Worm (Caenorhabditis elegans) whole organism, L1 larva: ENCODE results near the gene Y53G8AR.8.

Experiments
- C04F5.9 ChIP-seq: sonication (generic microtip); optimal IDR thresholded peaks from 2 replicates; lab custom pipeline; 2016; ENCODE audit warnings: missing genetic modification characterization, missing compliant biosample characterization
- C16A3.4 ChIP-seq: fragments of 150-350 bp; optimal IDR thresholded peaks from 2 replicates; lab custom pipeline; 2014; ENCODE audit warnings: missing biosample characterization, missing genetic modification characterization
- C34B4.2 ChIP-seq: sonication (generic microtip); optimal IDR thresholded peaks from 2 replicates; lab custom pipeline; 2017; ENCODE audit warnings: mild to moderate bottlenecking, missing genetic modification characterization, missing compliant biosample characterization
- F16B12.6 ChIP-seq: fragments of 150-350 bp; optimal IDR thresholded peaks from 2 replicates; lab custom pipeline; 2014; ENCODE audit warnings: missing biosample characterization, missing genetic modification characterization
- blmp-1 ChIP-seq: fragments of 150-350 bp; optimal IDR thresholded peaks from 2 replicates; lab custom pipeline; 2014; ENCODE audit warnings: missing biosample characterization, missing genetic modification characterization
- ceh-63 ChIP-seq: fragments of 200-800 bp; sonication (Bioruptor generic); optimal IDR thresholded peaks from 2 replicates; lab custom pipeline; 2018; ENCODE audit warnings: mild to moderate bottlenecking, missing genetic modification characterization, missing compliant biosample characterization
- ceh-8 ChIP-seq: fragments of 200-800 bp; sonication (Bioruptor generic); optimal IDR thresholded peaks from 2 replicates; lab custom pipeline; 2018; ENCODE audit warnings: mild to moderate bottlenecking, missing genetic modification characterization, moderate library complexity, missing compliant biosample characterization
- ceh-82 ChIP-seq, 3 experiments: fragments of 150-350 bp in 1 of 3; sonication (generic microtip) in 2 of 3; optimal IDR thresholded peaks; 2 replicates each; lab custom pipeline; 2014 to 2017; ENCODE audit warnings: missing biosample characterization in 3 of 3, missing genetic modification characterization in 3 of 3
- ceh-88 ChIP-seq: fragments of 200-800 bp; sonication (Bioruptor generic); IDR thresholded peaks from 2 replicates; pipeline ENCODE4 v1.3.6; 2022; ENCODE audit warnings: missing genetic modification characterization, missing compliant biosample characterization
- dpl-1 ChIP-seq, 3 experiments: fragments of 150-350 bp in 2 of 3; sonication (generic microtip) in 1 of 3; optimal IDR thresholded peaks; 2 replicates each; lab custom pipeline; 2014 to 2017; ENCODE audit warnings: missing biosample characterization in 3 of 3, missing genetic modification characterization in 3 of 3, missing genetic modification reagents in 3 of 3
- dsc-1 ChIP-seq: sonication (generic microtip); optimal IDR thresholded peaks from 2 replicates; lab custom pipeline; 2016; ENCODE audit warnings: mild to moderate bottlenecking, missing genetic modification characterization, missing compliant biosample characterization
- efl-1 ChIP-seq, 4 experiments: fragments of 150-350 bp; optimal IDR thresholded peaks in 3 of 4; peaks in 1 of 4; 1 replicate in 1 of 4; 2 replicates in 3 of 4; lab custom pipeline; 2014; ENCODE audit warnings: missing biosample characterization in 2 of 4, missing genetic modification characterization in 2 of 4, missing genetic modification reagents in 2 of 4
- egl-13 ChIP-seq: sonication (generic microtip); optimal IDR thresholded peaks from 2 replicates; lab custom pipeline; 2016; ENCODE audit warnings: missing genotype, missing genetic modification reagents, missing genetic modification characterization, missing compliant biosample characterization
- egl-27 ChIP-seq, 2 experiments: fragments of 150-350 bp in 1 of 2; sonication (generic microtip); optimal IDR thresholded peaks; 3 replicates each; lab custom pipeline; 2017 to 2018; ENCODE audit warnings: missing biosample characterization in 2 of 2, missing genetic modification characterization in 2 of 2, missing genetic modification reagents in 2 of 2
- ets-5 ChIP-seq: fragments of 200-800 bp; sonication (Bioruptor generic); IDR thresholded peaks from 2 replicates; pipeline ENCODE4 v1.3.6; 2022; ENCODE audit warnings: missing genetic modification characterization, missing compliant biosample characterization
- fkh-4 ChIP-seq: sonication (generic microtip); optimal IDR thresholded peaks from 2 replicates; lab custom pipeline; 2016; ENCODE audit warnings: missing compliant biosample characterization, missing genetic modification characterization, borderline replicate concordance
- fkh-8 ChIP-seq: sonication (generic microtip); optimal IDR thresholded peaks from 2 replicates; lab custom pipeline; 2016; ENCODE audit warnings: mild to moderate bottlenecking, missing genetic modification characterization, missing compliant biosample characterization
- isw-1 ChIP-seq: fragments of 200-800 bp; sonication (Bioruptor generic); IDR thresholded peaks from 2 replicates; pipeline ENCODE4 v1.3.6; 2022; ENCODE audit warnings: missing genetic modification characterization, missing compliant biosample characterization
- jun-1 ChIP-seq: fragments of 150-350 bp; optimal IDR thresholded peaks from 2 replicates; lab custom pipeline; 2014; ENCODE audit warnings: missing biosample characterization, missing genetic modification reagents, missing genetic modification characterization
- lin-15B ChIP-seq: fragments of 150-350 bp; sonication (generic microtip); optimal IDR thresholded peaks from 3 replicates; lab custom pipeline; 2014; ENCODE audit warnings: missing biosample characterization, missing genetic modification characterization
- lin-35 ChIP-seq, 2 experiments: fragments of 150-350 bp; optimal IDR thresholded peaks; 2 replicates each; lab custom pipeline; 2014; ENCODE audit warnings: missing biosample characterization in 2 of 2, missing genetic modification characterization in 2 of 2, missing genetic modification reagents in 2 of 2
- lsy-2 ChIP-seq, 2 experiments: fragments of 150-350 bp; optimal IDR thresholded peaks; 2 replicates each; lab custom pipeline; 2014; ENCODE audit warnings: missing biosample characterization in 2 of 2, missing genetic modification characterization in 2 of 2
- mdl-1 ChIP-seq, 2 experiments: fragments of 150-350 bp; optimal IDR thresholded peaks; 2 replicates each; lab custom pipeline; 2014 to 2017; ENCODE audit warnings: missing biosample characterization in 2 of 2, missing genetic modification characterization in 2 of 2, inconsistent platforms in 1 of 2
- mep-1 ChIP-seq: fragments of 150-350 bp; optimal IDR thresholded peaks from 2 replicates; lab custom pipeline; 2014; ENCODE audit warnings: missing biosample characterization, missing genetic modification characterization
- nhr-12 ChIP-seq: sonication (generic microtip); optimal IDR thresholded peaks from 2 replicates; lab custom pipeline; 2017; ENCODE audit warnings: missing biosample characterization, missing genetic modification characterization
- nhr-19 ChIP-seq: fragments of 200-800 bp; sonication (Bioruptor generic); conservative IDR thresholded peaks from 2 replicates; pipeline ENCODE4 v1.3.6; 2022; ENCODE audit warnings: missing genetic modification characterization, missing compliant biosample characterization
- nhr-20 ChIP-seq: sonication (generic microtip); optimal IDR thresholded peaks from 2 replicates; lab custom pipeline; 2016; ENCODE audit warnings: mild to moderate bottlenecking, missing genetic modification characterization, missing compliant biosample characterization
- nhr-77 ChIP-seq: fragments of 150-350 bp; optimal IDR thresholded peaks from 2 replicates; lab custom pipeline; 2014; ENCODE audit warnings: missing biosample characterization, missing genetic modification characterization
- nhr-84 ChIP-seq: sonication (generic microtip); optimal IDR thresholded peaks from 2 replicates; lab custom pipeline; 2017; ENCODE audit warnings: missing biosample characterization, missing genetic modification characterization
- nhr-85 ChIP-seq: sonication (generic microtip); peaks from one replicate; lab custom pipeline; 2016; ENCODE audit warnings: missing genetic modification characterization, inconsistent platforms, missing compliant biosample characterization
- nhr-90 ChIP-seq: sonication (generic microtip); optimal IDR thresholded peaks from 2 replicates; lab custom pipeline; 2016; ENCODE audit warnings: mild to moderate bottlenecking, missing genetic modification characterization, missing compliant biosample characterization; ENCODE audit not compliant: poor library complexity
- pax-3 ChIP-seq: fragments of 200-800 bp; sonication (Bioruptor generic); optimal IDR thresholded peaks from 2 replicates; lab custom pipeline; 2018; ENCODE audit warnings: mild to moderate bottlenecking, missing genetic modification characterization, moderate library complexity, missing compliant biosample characterization
- pqm-1 ChIP-seq: sonication (generic microtip); optimal IDR thresholded peaks from 3 replicates; lab custom pipeline; 2017; ENCODE audit warnings: missing biosample characterization, missing genetic modification characterization
- skn-1 ChIP-seq: fragments of 150-350 bp; optimal IDR thresholded peaks from 2 replicates; lab custom pipeline; 2014; ENCODE audit warnings: missing biosample characterization, missing genetic modification characterization
- snpc-4 ChIP-seq: fragments of 150-350 bp; optimal IDR thresholded peaks from 2 replicates; lab custom pipeline; 2014; ENCODE audit warnings: missing biosample characterization, missing genetic modification characterization
- snu-23 ChIP-seq: sonication (generic microtip); optimal IDR thresholded peaks from 2 replicates; lab custom pipeline; 2016; ENCODE audit warnings: missing genetic modification characterization, missing compliant biosample characterization
- sox-4 ChIP-seq: sonication (generic microtip); optimal IDR thresholded peaks from 2 replicates; lab custom pipeline; 2016; ENCODE audit warnings: missing genetic modification characterization, missing compliant biosample characterization
- sup-37 ChIP-seq: fragments of 200-800 bp; sonication (Bioruptor generic); optimal IDR thresholded peaks from 2 replicates; lab custom pipeline; 2018; ENCODE audit warnings: mild to moderate bottlenecking, missing genetic modification characterization, missing compliant biosample characterization
- swsn-7 ChIP-seq: sonication (generic microtip); optimal IDR thresholded peaks from 2 replicates; lab custom pipeline; 2016; ENCODE audit warnings: missing genetic modification characterization, missing compliant biosample characterization
- tbx-2 ChIP-seq: sonication (generic microtip); optimal IDR thresholded peaks from 2 replicates; lab custom pipeline; 2016; ENCODE audit warnings: missing genetic modification characterization, missing compliant biosample characterization
- tlp-1 ChIP-seq: fragments of 150-350 bp; optimal IDR thresholded peaks from 2 replicates; lab custom pipeline; 2014; ENCODE audit warnings: missing biosample characterization, missing genetic modification characterization
- unc-130 ChIP-seq: fragments of 150-350 bp; optimal IDR thresholded peaks from 2 replicates; lab custom pipeline; 2017; ENCODE audit warnings: missing biosample characterization, missing genetic modification characterization, inconsistent platforms
- unc-30 ChIP-seq: sonication (generic microtip); optimal IDR thresholded peaks from 2 replicates; lab custom pipeline; 2017; ENCODE audit warnings: missing biosample characterization, missing genetic modification characterization
- unc-62 ChIP-seq: fragments of 150-350 bp; optimal IDR thresholded peaks from 2 replicates; lab custom pipeline; 2014; ENCODE audit warnings: missing biosample characterization, missing genetic modification reagents, missing genetic modification characterization
- unc-98 ChIP-seq: fragments of 200-800 bp; sonication (Bioruptor generic); IDR thresholded peaks from 2 replicates; pipeline ENCODE4 v1.3.6; 2022; ENCODE audit warnings: missing genetic modification characterization, missing compliant biosample characterization
- xbp-1 ChIP-seq: sonication (generic microtip); optimal IDR thresholded peaks from 2 replicates; lab custom pipeline; 2016; ENCODE audit warnings: missing genetic modification characterization, missing compliant biosample characterization
- zag-1 ChIP-seq: fragments of 150-350 bp; optimal IDR thresholded peaks from 2 replicates; lab custom pipeline; 2014; ENCODE audit warnings: missing biosample characterization, missing genetic modification characterization
- ztf-11 ChIP-seq, 2 experiments: sonication (generic microtip); optimal IDR thresholded peaks; 2 replicates each; lab custom pipeline; 2016 to 2017; ENCODE audit warnings: missing genetic modification characterization in 2 of 2, missing biosample characterization in 1 of 2, missing compliant biosample characterization in 1 of 2
- ztf-4 ChIP-seq: fragments of 150-350 bp; optimal IDR thresholded peaks from 2 replicates; lab custom pipeline; 2014; ENCODE audit warnings: missing biosample characterization, missing genetic modification characterization

Y53G8AR.8 gene

ce11 chrIII:3249038-3249420 lies 45.1 kb downstream of the Y53G8AR.8 start (continued):
- no peak for TF ChIP-seq pax-3 (tag; lab: Kevin White, UChicago)
- no peak for TF ChIP-seq ceh-8 (GFP tag; lab: Kevin White, UChicago)
- TF ChIP-seq ets-5 (GFP tag; lab: Robert Waterston, UW): no peak
- no peak for TF ChIP-seq pqm-1
- TF ChIP-seq C34B4.2 (tag; lab: Kevin White, UChicago): no peak
- no peak for TF ChIP-seq xbp-1
- TF ChIP-seq sup-37 (GFP tag; lab: Kevin White, UChicago): no peak
- TF ChIP-seq ztf-11 (tag; optimal IDR thresholded peaks at IDR 0.05; lab: Kevin White, UChicago): peak in 1 of 2 experiments; percentile 18
- TF ChIP-seq jun-1: no peak
- TF ChIP-seq nhr-77: no peak
- no peak for TF ChIP-seq snpc-4 (tag; lab: Kevin White, UChicago)
- TF ChIP-seq swsn-7 (tag; lab: Kevin White, UChicago): no peak
- no peak for TF ChIP-seq lin-15B (tag; lab: Kevin White, UChicago)
- TF ChIP-seq dpl-1 (GFP tag; optimal IDR thresholded peaks at IDR 0.05; lab: Kevin White, UChicago): no peak
- no peak for TF ChIP-seq unc-98 (GFP tag; lab: Robert Waterston, UW)
- no peak for TF ChIP-seq lsy-2 (tag; optimal IDR thresholded peaks at IDR 0.05; lab: Kevin White, UChicago)
- TF ChIP-seq dsc-1: no peak
- TF ChIP-seq fkh-4: no peak
- TF ChIP-seq nhr-20 (tag; lab: Kevin White, UChicago): no peak
- TF ChIP-seq ceh-88: no peak
- no peak for TF ChIP-seq nhr-12 (tag; lab: Kevin White, UChicago)
- TF ChIP-seq nhr-84 (tag; lab: Kevin White, UChicago): no peak
- no peak for TF ChIP-seq ceh-63
- TF ChIP-seq nhr-90 (tag; lab: Kevin White, UChicago): peak; percentile 56
- TF ChIP-seq zag-1: no peak
- TF ChIP-seq egl-27 (tag; optimal IDR thresholded peaks at IDR 0.05; lab: Kevin White, UChicago): no peak
- no peak for TF ChIP-seq fkh-8 (tag; lab: Kevin White, UChicago)
- TF ChIP-seq unc-30 (tag; lab: Kevin White, UChicago): no peak
- TF ChIP-seq unc-130 (tag; lab: Kevin White, UChicago): no peak
- no peak for TF ChIP-seq nhr-19 (GFP tag; lab: Robert Waterston, UW)
- no peak for TF ChIP-seq tlp-1

- TF ChIP-seq fkh-8 (tag; lab: Kevin White, UChicago) (peak; percentile 34), ztf-4 (no peak), egl-13 (tag; lab: Kevin White, UChicago) (no peak), unc-30 (tag; lab: Kevin White, UChicago) (no peak), lin-35 (GFP tag; optimal IDR thresholded peaks at IDR 0.05; lab: Kevin White, UChicago) (peak; percentile 59 to 72), unc-62 (GFP tag; lab: Kevin White, UChicago) (no peak), nhr-85 (tag; lab: Kevin White, UChicago) (no peak), unc-130 (tag; lab: Kevin White, UChicago) (peak; percentile 70), swsn-7 (tag; lab: Kevin White, UChicago) (peak; percentile 11), snpc-4 (tag; lab: Kevin White, UChicago) (no peak), mdl-1 (tag; optimal IDR thresholded peaks at IDR 0.05; lab: Kevin White, UChicago) (no peak), snu-23 (GFP tag; lab: Kevin White, UChicago) (peak; percentile 58), blmp-1 (tag; lab: Kevin White, UChicago) (peak; percentile 23), ceh-82 (tag; optimal IDR thresholded peaks at IDR 0.05; lab: Kevin White, UChicago) (peak in 2 of 3 experiments; percentile 52 to 58), ets-5 (GFP tag; lab: Robert Waterston, UW) (no peak), F16B12.6 (peak; percentile 96), C04F5.9 (peak; percentile 5), isw-1 (peak; percentile 17; the same call in 1 of the 2 replicates), mep-1 (tag; lab: Kevin White, UChicago) (peak; percentile 61), skn-1 (peak; percentile 23), xbp-1 (peak; percentile 24), sox-4 (peak; percentile 24), efl-1 (optimal IDR thresholded peaks at IDR 0.05; lab: Kevin White, UChicago) (peak; percentile 60 to 65), efl-1 (GFP tag; optimal IDR thresholded peaks at IDR 0.05 in 1 of 2; lab: Kevin White, UChicago) (peak; percentile 69 to 94), C16A3.4 (tag; lab: Kevin White, UChicago) (peak; percentile 13), lsy-2 (tag; optimal IDR thresholded peaks at IDR 0.05; lab: Kevin White, UChicago) (peak; percentile 88 to 98), tbx-2 (peak; percentile 43), dpl-1 (GFP tag; optimal IDR thresholded peaks at IDR 0.05; lab: Kevin White, UChicago) (peak; percentile 50 to 71 (median 65))
Measured at ce11 chrIII:3248307-3249037, 45.7 kb downstream of the Y53G8AR.8 start, which contains the start of gene nduf-9. TSS of gene nduf-9 (minus strand) at chrIII:3248575.
